Fruit fly (Drosophila melanogaster): ENCODE measurements around the gene bigmax.
A peak's percentile ranks its signal among the peaks of the same experiment; 100 is the strongest.

Gene bigmax

dm6 chr3R:27253136-27253920 is 35.0 kb downstream of the bigmax start, which contains the start of gene pll (continued):
- peak; percentile 24 for TF ChIP-seq mirr (GFP tag; optimal IDR thresholded peaks at IDR 0.05)
- peak; percentile 60; the same call in 1 of the 2 replicates for TF ChIP-seq CG43689 (GFP tag; IDR thresholded peaks at IDR 0.05)
- peak; percentile 48 for TF ChIP-seq CG3065 (GFP tag; optimal IDR thresholded peaks at IDR 0.05)
- TF ChIP-seq rib (GFP tag; IDR thresholded peaks at IDR 0.05) = peak; percentile 63; the same call in 1 of the 2 replicates
- peak; percentile 86 for TF ChIP-seq ken (GFP tag; IDR thresholded peaks at IDR 0.05)
- peak; percentile 95 for TF ChIP-seq NFAT (GFP tag; IDR thresholded peaks at IDR 0.05)
- TF ChIP-seq CG30020 (tag; optimal IDR thresholded peaks at IDR 0.05) = no peak
- TF ChIP-seq CG1529 (GFP tag; optimal IDR thresholded peaks at IDR 0.05) = no peak
- peak; percentile 70 for TF ChIP-seq Ssrp (tag; optimal IDR thresholded peaks at IDR 0.05)
- peak; percentile 31 for TF ChIP-seq CG12104 (GFP tag; optimal IDR thresholded peaks at IDR 0.05)
- peak; percentile 50 for TF ChIP-seq schlank (tag; optimal IDR thresholded peaks at IDR 0.05)
- peak; percentile 85 for TF ChIP-seq HmgZ (tag; optimal IDR thresholded peaks at IDR 0.05)
- TF ChIP-seq Sox100B (GFP tag; optimal IDR thresholded peaks at IDR 0.05) = no peak
- TF ChIP-seq nerfin-2 (GFP tag; IDR thresholded peaks at IDR 0.05; ENCODE audit: partially characterized antibody) = no peak
- TF ChIP-seq so (GFP tag; IDR thresholded peaks at IDR 0.05) = peak; percentile 86
- no peak for TF ChIP-seq grn (GFP tag; optimal IDR thresholded peaks at IDR 0.05)
- TF ChIP-seq CG9797 (GFP tag; optimal IDR thresholded peaks at IDR 0.05) = peak; percentile 96
- TF ChIP-seq CG9727 (GFP tag; optimal IDR thresholded peaks at IDR 0.05) = peak; percentile 82
- TF ChIP-seq CG11398 (GFP tag; optimal IDR thresholded peaks at IDR 0.05) = no peak
- peak; percentile 68 for TF ChIP-seq Mad (GFP tag; optimal IDR thresholded peaks at IDR 0.05)
- no peak for TF ChIP-seq sc (optimal IDR thresholded peaks at IDR 0.05)
- peak; percentile 30 for TF ChIP-seq sc (GFP tag; optimal IDR thresholded peaks at IDR 0.05)
- TF ChIP-seq H15 (GFP tag; IDR thresholded peaks at IDR 0.05) = peak; percentile 82
- peak; percentile 70 for TF ChIP-seq exex (tag; optimal IDR thresholded peaks at IDR 0.05)
- peak; percentile 88 for TF ChIP-seq Hmr (GFP tag; optimal IDR thresholded peaks at IDR 0.05)
- no peak for TF ChIP-seq nau (GFP tag; optimal IDR thresholded peaks at IDR 0.05)
- TF ChIP-seq repo (GFP tag; optimal IDR thresholded peaks at IDR 0.05) = peak; percentile 29
- TF ChIP-seq kni (GFP tag; optimal IDR thresholded peaks at IDR 0.05) = no peak
- TF ChIP-seq emc (GFP tag; optimal IDR thresholded peaks at IDR 0.05) = peak; percentile 55
- peak; percentile 88 for TF ChIP-seq Lhr (GFP tag; optimal IDR thresholded peaks at IDR 0.05)
- TF ChIP-seq CG8478 (optimal IDR thresholded peaks at IDR 0.05) = no peak
- TF ChIP-seq CG17612 (GFP tag; IDR thresholded peaks at IDR 0.05) = 0 out of 2 replicates have a peak, but pooled peaks have one; percentile 26

- TF ChIP-seq Xbp1 (GFP tag; optimal IDR thresholded peaks at IDR 0.05) (no peak), ara (GFP tag; IDR thresholded peaks at IDR 0.05) (no peak), CG13424 (tag; optimal IDR thresholded peaks at IDR 0.05) (no peak), CG11696 (GFP tag; IDR thresholded peaks at IDR 0.05) (no peak), Dad (GFP tag; optimal IDR thresholded peaks at IDR 0.05) (no peak), gce (GFP tag; IDR thresholded peaks at IDR 0.05) (no peak), ftz-f1 (GFP tag; optimal IDR thresholded peaks at IDR 0.05) (no peak), CG2678 (tag; optimal IDR thresholded peaks at IDR 0.05) (no peak), sima (GFP tag; optimal IDR thresholded peaks at IDR 0.05) (no peak), kay (GFP tag; optimal IDR thresholded peaks at IDR 0.05) (no peak), sqz (GFP tag; optimal IDR thresholded peaks at IDR 0.05) (no peak), CG17912 (GFP tag; optimal IDR thresholded peaks at IDR 0.05) (no peak), Adf1 (GFP tag; IDR thresholded peaks at IDR 0.05) (no peak), NC2β (GFP tag; optimal IDR thresholded peaks at IDR 0.05) (no peak), jumu (GFP tag; optimal IDR thresholded peaks at IDR 0.05) (no peak)
These were observed 37.4 kb downstream of the bigmax start, which contains the start of the genes TTLL6B and TfIIA-L for dm6 chr3R:27250907-27251306. Gene TTLL6B, minus strand, starts transcription at chr3R:27251007. Gene TfIIA-L, plus strand, starts transcription at chr3R:27251112.

Data from whole organism, embryonic.